Fruit fly (Drosophila melanogaster): Measurements from ENCODE around the gene unc-45.

- TF ChIP-seq psq (optimal IDR thresholded peaks at IDR 0.05) (no peak), h (optimal IDR thresholded peaks at IDR 0.05) (no peak), Myc (optimal IDR thresholded peaks at IDR 0.05) (no peak)
Measured at dm6 chr3R:8013121-8014009, 19.7 kb upstream of the unc-45 start, which contains the start of the genes CG10435 and Pbp95.
